Worm (Caenorhabditis elegans) whole organism, L4 larva: ENCODE measurements around the gene daf-14.

ENCODE experiments used
- F10B5.3 ChIP-seq: sonication (generic microtip); optimal IDR thresholded peaks from 2 replicates; lab custom pipeline; 2016; ENCODE audit warnings: mild to moderate bottlenecking, missing genetic modification characterization, missing compliant biosample characterization
- F37D6.2 ChIP-seq: sonication (generic microtip); optimal IDR thresholded peaks from 2 replicates; lab custom pipeline; 2016; ENCODE audit warnings: mild to moderate bottlenecking, missing genetic modification characterization, missing compliant biosample characterization
- Y75B8A.6 ChIP-seq: fragments of 200-800 bp; sonication (Bioruptor generic); IDR thresholded peaks from 2 replicates; pipeline ENCODE4 v1.3.6; 2022; ENCODE audit warnings: missing genetic modification reagents, missing genetic modification characterization, missing compliant biosample characterization
- ctbp-1 ChIP-seq: fragments of 200-800 bp; sonication (Bioruptor generic); IDR thresholded peaks from 2 replicates; pipeline ENCODE4 v1.3.6; 2022; ENCODE audit warnings: missing genetic modification reagents, missing genetic modification characterization, missing compliant biosample characterization
- daf-16 ChIP-seq, 3 experiments: sonication (generic microtip); optimal IDR thresholded peaks; 2 replicates each; lab custom pipeline; 2016 to 2017; ENCODE audit warnings: missing genetic modification characterization in 3 of 3, missing genetic modification reagents in 3 of 3, mild to moderate bottlenecking in 2 of 3, missing compliant biosample characterization in 2 of 3, missing biosample characterization in 1 of 3, moderate library complexity in 1 of 3
- daf-8 ChIP-seq: fragments of 200-800 bp; sonication (Bioruptor generic); IDR thresholded peaks from 2 replicates; pipeline ENCODE4 v1.3.6; 2022; ENCODE audit warnings: missing genetic modification characterization, missing compliant biosample characterization
- dmd-6 ChIP-seq: fragments of 200-800 bp; sonication (Bioruptor generic); IDR thresholded peaks from 2 replicates; pipeline ENCODE4 v1.3.6; 2022; ENCODE audit warnings: missing genetic modification reagents, missing genetic modification characterization, missing compliant biosample characterization
- dve-1 ChIP-seq: sonication (generic microtip); optimal IDR thresholded peaks from 2 replicates; lab custom pipeline; 2017; ENCODE audit warnings: antibody characterized with exemption, mild to moderate bottlenecking, missing genetic modification characterization, missing compliant biosample characterization; ENCODE audit not compliant: insufficient read depth
- hlh-11 ChIP-seq: fragments of 200-800 bp; sonication (Bioruptor generic); optimal IDR thresholded peaks from 2 replicates; lab custom pipeline; 2018; ENCODE audit warnings: mild to moderate bottlenecking, missing genetic modification characterization, missing compliant biosample characterization
- hlh-30 ChIP-seq: sonication (generic microtip); optimal IDR thresholded peaks from 2 replicates; lab custom pipeline; 2017; ENCODE audit warnings: antibody characterized with exemption, mild to moderate bottlenecking, missing genetic modification characterization, missing compliant biosample characterization; ENCODE audit not compliant: insufficient read depth
- lin-1 ChIP-seq: fragments of 200-800 bp; sonication (Bioruptor generic); IDR thresholded peaks from 2 replicates; pipeline ENCODE4 v1.3.6; 2022; ENCODE audit warnings: missing genetic modification reagents, missing genetic modification characterization, missing compliant biosample characterization
- lin-15B ChIP-seq: fragments of 150-350 bp; sonication (generic microtip); optimal IDR thresholded peaks from 3 replicates; lab custom pipeline; 2014; ENCODE audit warnings: missing biosample characterization, missing genetic modification characterization
- mdl-1 ChIP-seq, 2 experiments: fragments of 150-350 bp in 1 of 2; sonication (generic microtip) in 1 of 2; optimal IDR thresholded peaks; 2 replicates each; lab custom pipeline; 2014 to 2017; ENCODE audit warnings: missing biosample characterization in 2 of 2, missing genetic modification characterization in 2 of 2
- mdt-29 ChIP-seq: fragments of 200-800 bp; sonication (Bioruptor generic); IDR thresholded peaks from 2 replicates; pipeline ENCODE4 v1.3.6; 2022; ENCODE audit warnings: missing genetic modification reagents, missing genetic modification characterization, missing compliant biosample characterization
- mep-1 ChIP-seq: fragments of 150-350 bp; sonication (generic microtip); optimal IDR thresholded peaks from 3 replicates; lab custom pipeline; 2014; ENCODE audit warnings: missing biosample characterization, missing genetic modification characterization
- mes-2 ChIP-seq: sonication (generic microtip); optimal IDR thresholded peaks from 2 replicates; lab custom pipeline; 2016; ENCODE audit warnings: missing genotype, mild to moderate bottlenecking, missing genetic modification characterization, missing compliant biosample characterization; ENCODE audit not compliant: poor library complexity, severe bottlenecking
- nhr-11 ChIP-seq: fragments of 150-350 bp; optimal IDR thresholded peaks from 2 replicates; lab custom pipeline; 2014; ENCODE audit warnings: missing biosample characterization, missing genetic modification characterization
- nhr-237 ChIP-seq: sonication (generic microtip); optimal IDR thresholded peaks from 2 replicates; lab custom pipeline; 2017; ENCODE audit warnings: missing biosample characterization, missing genetic modification characterization
- nhr-28 ChIP-seq: fragments of 150-350 bp; optimal IDR thresholded peaks from 2 replicates; lab custom pipeline; 2014; ENCODE audit warnings: missing biosample characterization, missing genetic modification characterization
- nhr-42 ChIP-seq: fragments of 200-800 bp; sonication (Bioruptor generic); IDR thresholded peaks from 2 replicates; pipeline ENCODE4 v1.3.6; 2022; ENCODE audit warnings: missing genetic modification characterization, missing compliant biosample characterization
- nhr-48 ChIP-seq: sonication (generic microtip); optimal IDR thresholded peaks from 2 replicates; lab custom pipeline; 2016; ENCODE audit warnings: mild to moderate bottlenecking, missing genetic modification characterization, missing compliant biosample characterization
- nhr-77 ChIP-seq: fragments of 150-350 bp; optimal IDR thresholded peaks from 2 replicates; lab custom pipeline; 2014; ENCODE audit warnings: missing biosample characterization, missing genetic modification characterization
- php-3 ChIP-seq: fragments of 200-800 bp; sonication (Bioruptor generic); IDR thresholded peaks from 2 replicates; pipeline ENCODE4 v1.3.6; 2022; ENCODE audit warnings: missing genetic modification reagents, missing genetic modification characterization, missing compliant biosample characterization
- pqm-1 ChIP-seq: sonication (generic microtip); optimal IDR thresholded peaks from 2 replicates; lab custom pipeline; 2017; ENCODE audit warnings: missing biosample characterization, missing genetic modification characterization
- rbr-2 ChIP-seq: sonication (generic microtip); optimal IDR thresholded peaks from 2 replicates; lab custom pipeline; 2016; ENCODE audit warnings: missing genotype, missing genetic modification characterization, missing compliant biosample characterization
- sdz-12 ChIP-seq: fragments of 200-800 bp; sonication (Bioruptor generic); optimal IDR thresholded peaks from 2 replicates; lab custom pipeline; 2018; ENCODE audit warnings: mild to moderate bottlenecking, missing genetic modification characterization, missing compliant biosample characterization
- snpc-4 ChIP-seq: fragments of 150-350 bp; optimal IDR thresholded peaks from 2 replicates; lab custom pipeline; 2014; ENCODE audit warnings: missing biosample characterization, missing genetic modification characterization
- spr-3 ChIP-seq: fragments of 200-800 bp; sonication (Bioruptor generic); optimal IDR thresholded peaks from 2 replicates; lab custom pipeline; 2018; ENCODE audit warnings: mild to moderate bottlenecking, missing genetic modification characterization, missing compliant biosample characterization
- unc-62 ChIP-seq, 3 experiments: fragments of 150-350 bp in 1 of 3; sonication (generic microtip); optimal IDR thresholded peaks in 2 of 3; peaks in 1 of 3; 1 replicate in 1 of 3; 2 replicates in 2 of 3; lab custom pipeline; 2014 to 2017; ENCODE audit warnings: missing biosample characterization in 3 of 3, missing genetic modification characterization in 3 of 3, missing genetic modification reagents in 3 of 3, missing genotype in 1 of 3
- zfp-2 ChIP-seq: sonication (generic microtip); optimal IDR thresholded peaks from 2 replicates; lab custom pipeline; 2016; ENCODE audit warnings: mild to moderate bottlenecking, missing genetic modification characterization, missing compliant biosample characterization
- ztf-11 ChIP-seq: fragments of 150-350 bp; optimal IDR thresholded peaks from 2 replicates; lab custom pipeline; 2014; ENCODE audit warnings: missing biosample characterization, missing genetic modification characterization

Gene daf-14

DNA sequence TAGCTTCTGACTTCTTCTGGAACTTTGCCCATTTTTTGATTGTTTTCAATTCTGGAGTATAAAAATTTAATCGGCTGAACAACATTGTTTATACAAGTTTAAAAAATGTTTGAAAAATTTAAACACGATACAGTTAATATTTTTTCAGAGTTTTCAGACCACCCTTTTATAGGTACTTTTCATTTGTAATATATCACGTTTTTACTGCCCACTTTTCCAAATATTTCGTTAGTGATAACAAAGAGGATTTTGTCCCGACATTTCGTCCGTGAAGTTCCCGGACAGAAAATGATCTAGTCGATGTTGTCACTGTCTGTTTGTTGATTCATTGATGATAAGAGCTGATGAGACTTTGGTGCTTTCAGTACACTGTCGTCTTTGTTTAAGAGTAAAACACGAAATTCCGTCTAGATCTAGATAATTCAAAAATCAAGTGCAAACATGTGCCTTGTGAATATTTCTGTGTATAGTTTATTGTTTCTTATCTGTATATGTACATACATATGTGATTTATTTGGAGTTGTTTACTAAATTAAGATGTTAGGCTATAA lies 15.1 kb upstream of the daf-14 start, which contains the start of gene ech-9:
Gene ech-9 (minus strand): TSS at position 51 of the 551 bp plus-strand sequence.
- TF ChIP-seq nhr-48 (tag; lab: Kevin White, UChicago) (no peak), snpc-4 (tag; lab: Kevin White, UChicago) (no peak), Y75B8A.6 (GFP tag; lab: Robert Waterston, UW) (0 out of 2 replicates have a peak, but pooled peaks have one; percentile 21), lin-1 (GFP tag; lab: Robert Waterston, UW) (no peak), unc-62 (GFP tag; optimal IDR thresholded peaks at IDR 0.05 in 1 of 2; lab: Kevin White, UChicago) (no peak), unc-62 (tag; optimal IDR thresholded peaks at IDR 0.05; lab: Kevin White, UChicago) (no peak), nhr-28 (tag; lab: Kevin White, UChicago) (peak; percentile 13), spr-3 (no peak), daf-16 (GFP tag; optimal IDR thresholded peaks at IDR 0.05; lab: Kevin White, UChicago) (no peak), daf-16 (tag; optimal IDR thresholded peaks at IDR 0.05; lab: Kevin White, UChicago) (peak; percentile 54), pqm-1 (tag; lab: Kevin White, UChicago) (peak; percentile 30), mdl-1 (tag; optimal IDR thresholded peaks at IDR 0.05; lab: Kevin White, UChicago) (no peak), hlh-11 (tag; lab: Kevin White, UChicago) (peak; percentile 2)

ce11 chrIV:10236106-10236505 lies 14.3 kb upstream of the daf-14 start:
- TF ChIP-seq nhr-28 (tag; lab: Kevin White, UChicago), result peak; percentile 68
- TF ChIP-seq daf-16 (GFP tag; optimal IDR thresholded peaks at IDR 0.05; lab: Kevin White, UChicago), result no peak
- peak; percentile 60 for TF ChIP-seq daf-16 (tag; optimal IDR thresholded peaks at IDR 0.05; lab: Kevin White, UChicago)
- peak; percentile 52 for TF ChIP-seq hlh-11 (tag; lab: Kevin White, UChicago)
- 0 out of 2 replicates have a peak, but pooled peaks have one; percentile 30 for TF ChIP-seq lin-1 (GFP tag; lab: Robert Waterston, UW)
- no peak for TF ChIP-seq mes-2 (tag; lab: Kevin White, UChicago)
- TF ChIP-seq F37D6.2 (tag; lab: Kevin White, UChicago), result no peak
- TF ChIP-seq nhr-77 (tag; lab: Kevin White, UChicago), result peak; percentile 52
- TF ChIP-seq mep-1 (tag; lab: Kevin White, UChicago), result no peak
- peak; percentile 74 for TF ChIP-seq dve-1 (tag; lab: Kevin White, UChicago)
- peak; percentile 71 for TF ChIP-seq dmd-6 (GFP tag; lab: Robert Waterston, UW)
- peak; percentile 89 for TF ChIP-seq pqm-1 (tag; lab: Kevin White, UChicago)
- TF ChIP-seq, all 104 proteins: peak for 8

ce11 chrIV:10239045-10239444 lies 11.4 kb upstream of the daf-14 start, which contains the start of gene ech-8:
Gene ech-8 (minus strand): TSS chrIV:10239176.
- peak; percentile 32 for TF ChIP-seq nhr-77 (tag; lab: Kevin White, UChicago)
- peak; percentile 52 for TF ChIP-seq dve-1 (tag; lab: Kevin White, UChicago)
- no peak for TF ChIP-seq hlh-11 (tag; lab: Kevin White, UChicago)
- TF ChIP-seq zfp-2 (tag; lab: Kevin White, UChicago), result no peak
- TF ChIP-seq mdt-29 (GFP tag; lab: Robert Waterston, UW), result no peak
- TF ChIP-seq ztf-11 (tag; lab: Kevin White, UChicago), result no peak
- TF ChIP-seq hlh-30, result no peak
- TF ChIP-seq php-3 (GFP tag; lab: Robert Waterston, UW), result peak; percentile 88
- no peak for TF ChIP-seq daf-16 (GFP tag; optimal IDR thresholded peaks at IDR 0.05; lab: Kevin White, UChicago)
- TF ChIP-seq daf-16 (tag; optimal IDR thresholded peaks at IDR 0.05; lab: Kevin White, UChicago), result peak; percentile 79
- TF ChIP-seq sdz-12 (GFP tag; lab: Kevin White, UChicago), result no peak
- TF ChIP-seq nhr-11, result no peak
- peak; percentile 84 for TF ChIP-seq nhr-28 (tag; lab: Kevin White, UChicago)
- TF ChIP-seq nhr-237 (tag; lab: Kevin White, UChicago), result no peak

- no peak for TF ChIP-seq daf-8 (GFP tag; lab: Robert Waterston, UW)
- TF ChIP-seq nhr-77 (tag; lab: Kevin White, UChicago), result no peak
- TF ChIP-seq F10B5.3 (tag; lab: Kevin White, UChicago), result no peak
- no peak for TF ChIP-seq nhr-11
- no peak for TF ChIP-seq nhr-42 (GFP tag; lab: Robert Waterston, UW)
- no peak for TF ChIP-seq rbr-2
- no peak for TF ChIP-seq ctbp-1 (GFP tag; lab: Robert Waterston, UW)
- TF ChIP-seq lin-15B (tag; lab: Kevin White, UChicago), result no peak
Measured at ce11 chrIV:10241659-10242058, 8.8 kb upstream of the daf-14 start, which contains the start of gene lipl-7. Gene lipl-7 (minus strand): TSS chrIV:10241823.
